Fruit fly (Drosophila melanogaster) whole organism, embryonic: Measurements from ENCODE around the gene CG42656.

ENCODE experiments used
- Adf1 ChIP-seq: fragments of 200-800 bp; sonication (Bioruptor generic); IDR thresholded peaks from 2 replicates; pipeline ENCODE4 v1.3.6; 2022; ENCODE audit warnings: missing biosample characterization, missing genetic modification characterization
- Atf6 ChIP-seq: fragments of 200-800 bp; sonication (Bioruptor generic); IDR thresholded peaks from 2 replicates; pipeline ENCODE4 v1.3.6; 2022; ENCODE audit warnings: missing biosample characterization, missing genetic modification characterization
- BEAF-32 ChIP-seq: fragments of 200-800 bp; sonication (Bioruptor generic); optimal IDR thresholded peaks from 3 replicates; lab custom pipeline; 2017; ENCODE audit warnings: missing biosample characterization, missing genetic modification characterization, mild to moderate bottlenecking, moderate library complexity, missing genetic modification reagents
- CG10147 ChIP-seq: fragments of 200-800 bp; sonication (Bioruptor generic); optimal IDR thresholded peaks from 2 replicates; lab custom pipeline; 2019; ENCODE audit warnings: missing biosample characterization, mild to moderate bottlenecking, missing genetic modification characterization, moderate library complexity
- CG10979 ChIP-seq: fragments of 200-800 bp; sonication (Bioruptor generic); optimal IDR thresholded peaks from 2 replicates; lab custom pipeline; 2018; ENCODE audit warnings: missing biosample characterization, mild to moderate bottlenecking, missing genetic modification characterization, moderate library complexity
- CG12299 ChIP-seq: fragments of 200-800 bp; sonication (Bioruptor generic); optimal IDR thresholded peaks from 2 replicates; lab custom pipeline; 2018; ENCODE audit warnings: missing biosample characterization, mild to moderate bottlenecking, missing genetic modification characterization
- CG12744 ChIP-seq: fragments of 200-800 bp; sonication (Bioruptor generic); optimal IDR thresholded peaks from 2 replicates; lab custom pipeline; 2016; ENCODE audit warnings: missing biosample characterization, missing genetic modification characterization
- CG15479 ChIP-seq: fragments of 200-800 bp; sonication (Bioruptor generic); optimal IDR thresholded peaks from 3 replicates; lab custom pipeline; 2019; ENCODE audit warnings: missing biosample characterization, mild to moderate bottlenecking, missing genetic modification characterization, moderate library complexity
- CG1602 ChIP-seq: fragments of 200-800 bp; sonication (Bioruptor generic); optimal IDR thresholded peaks from 3 replicates; lab custom pipeline; 2016; ENCODE audit warnings: missing biosample characterization, missing genetic modification characterization
- CG17328 ChIP-seq: fragments of 200-800 bp; sonication (Bioruptor generic); IDR thresholded peaks from 2 replicates; pipeline ENCODE4 v1.3.6; 2022; ENCODE audit warnings: missing biosample characterization, missing genetic modification characterization
- CG18599 ChIP-seq: fragments of 200-800 bp; sonication (Bioruptor generic); optimal IDR thresholded peaks from 3 replicates; lab custom pipeline; 2017; ENCODE audit warnings: missing biosample characterization, missing genetic modification characterization, mild to moderate bottlenecking, moderate library complexity, missing genetic modification reagents
- CG31365 ChIP-seq: fragments of 200-800 bp; sonication (Bioruptor generic); optimal IDR thresholded peaks from 2 replicates; lab custom pipeline; 2018; ENCODE audit warnings: missing biosample characterization, mild to moderate bottlenecking, missing genetic modification characterization
- CG3838 ChIP-seq: fragments of 200-800 bp; sonication (Bioruptor generic); optimal IDR thresholded peaks from 3 replicates; lab custom pipeline; 2016; ENCODE audit warnings: missing biosample characterization, missing genetic modification characterization
- CG4404 ChIP-seq: fragments of 200-800 bp; sonication (Bioruptor generic); IDR thresholded peaks from 2 replicates; pipeline ENCODE4 v1.3.6; 2022; ENCODE audit warnings: missing biosample characterization, missing genetic modification characterization
- CG6765 ChIP-seq: fragments of 200-800 bp; sonication (Bioruptor generic); optimal IDR thresholded peaks from 3 replicates; lab custom pipeline; 2017; ENCODE audit warnings: missing biosample characterization, mild to moderate bottlenecking, missing genetic modification characterization
- CG6813 ChIP-seq: fragments of 200-800 bp; sonication (Bioruptor generic); optimal IDR thresholded peaks from 2 replicates; lab custom pipeline; 2017; ENCODE audit warnings: missing biosample characterization, missing genetic modification characterization, mild to moderate bottlenecking, moderate library complexity, missing genetic modification reagents
- CG8290 ChIP-seq, 3 experiments: fragments of 200-800 bp; sonication (Bioruptor generic); optimal IDR thresholded peaks; 2 replicates each; lab custom pipeline; 2016 to 2019; ENCODE audit warnings: missing biosample characterization in 3 of 3, missing genetic modification characterization in 3 of 3, mild to moderate bottlenecking in 2 of 3, moderate library complexity in 1 of 3
- CG8478 ChIP-seq: fragments of >200 bp; optimal IDR thresholded peaks from 2 replicates; lab custom pipeline; 2018
- CG8765 ChIP-seq: fragments of 200-800 bp; sonication (Bioruptor generic); IDR thresholded peaks from 2 replicates; pipeline ENCODE4 v1.3.6; 2022; ENCODE audit warnings: missing biosample characterization, missing genetic modification characterization
- Chrac-16 ChIP-seq: fragments of 200-800 bp; sonication (Bioruptor generic); optimal IDR thresholded peaks from 3 replicates; lab custom pipeline; 2016; ENCODE audit warnings: missing biosample characterization, missing genetic modification characterization
- D19B ChIP-seq: fragments of 200-800 bp; sonication (Bioruptor generic); optimal IDR thresholded peaks from 2 replicates; lab custom pipeline; 2017; ENCODE audit warnings: missing biosample characterization, mild to moderate bottlenecking, missing genetic modification characterization
- Dbx ChIP-seq: fragments of 200-800 bp; sonication (Bioruptor generic); IDR thresholded peaks from 3 replicates; pipeline ENCODE4 v1.3.6; 2022; ENCODE audit warnings: missing biosample characterization, missing genetic modification characterization
- Dfd ChIP-seq, 2 experiments: fragments of >200 bp; optimal IDR thresholded peaks; 2 replicates each; lab custom pipeline; 2017; ENCODE audit warnings: missing biosample characterization in 2 of 2, missing genetic modification characterization in 2 of 2
- E2f2 ChIP-seq: fragments of 200-800 bp; sonication (Bioruptor generic); IDR thresholded peaks from 2 replicates; pipeline ENCODE4 v1.3.6; 2022; ENCODE audit warnings: missing biosample characterization, missing genetic modification characterization
- Ets65A ChIP-seq: fragments of 200-800 bp; sonication (Bioruptor generic); peaks from one replicate; lab custom pipeline; 2016; ENCODE audit warnings: missing biosample characterization, missing genetic modification characterization
- HHEX ChIP-seq: fragments of 200-800 bp; sonication (Bioruptor generic); optimal IDR thresholded peaks from 3 replicates; lab custom pipeline; 2017; ENCODE audit warnings: missing biosample characterization, mild to moderate bottlenecking, missing genetic modification characterization, missing genetic modification reagents
- HLH54F ChIP-seq: fragments of 200-800 bp; sonication (Bioruptor generic); optimal IDR thresholded peaks from 3 replicates; lab custom pipeline; 2016; ENCODE audit warnings: missing biosample characterization, missing genetic modification characterization
- MESR4 ChIP-seq: fragments of 200-800 bp; sonication (Bioruptor generic); optimal IDR thresholded peaks from 2 replicates; lab custom pipeline; 2018; ENCODE audit warnings: missing biosample characterization, mild to moderate bottlenecking, missing genetic modification characterization, moderate library complexity
- Mrtf ChIP-seq: fragments of 200-800 bp; sonication (Bioruptor generic); IDR thresholded peaks from 3 replicates; pipeline ENCODE4 v1.3.6; 2022; ENCODE audit warnings: missing biosample characterization, missing genetic modification characterization
- Sry-β ChIP-seq: fragments of 200-800 bp; sonication (Bioruptor generic); optimal IDR thresholded peaks from 2 replicates; lab custom pipeline; 2018; ENCODE audit warnings: missing biosample characterization, mild to moderate bottlenecking, missing genetic modification characterization, moderate library complexity
- Ssrp ChIP-seq: fragments of 200-800 bp; sonication (Bioruptor generic); optimal IDR thresholded peaks from 2 replicates; lab custom pipeline; 2018; ENCODE audit warnings: missing biosample characterization, mild to moderate bottlenecking, missing genetic modification characterization, moderate library complexity
- YL-1 ChIP-seq: fragments of 200-800 bp; sonication (Bioruptor generic); optimal IDR thresholded peaks from 3 replicates; lab custom pipeline; 2017; ENCODE audit warnings: missing biosample characterization, mild to moderate bottlenecking, missing genetic modification characterization
- ara ChIP-seq: fragments of 200-800 bp; sonication (Bioruptor generic); IDR thresholded peaks from 2 replicates; pipeline ENCODE4 v1.3.6; 2022; ENCODE audit warnings: missing biosample characterization, missing genetic modification characterization
- bigmax ChIP-seq: fragments of 200-800 bp; sonication (Bioruptor generic); optimal IDR thresholded peaks from 2 replicates; lab custom pipeline; 2018; ENCODE audit warnings: missing biosample characterization, mild to moderate bottlenecking, missing genetic modification characterization
- cg ChIP-seq: fragments of 200-800 bp; sonication (Bioruptor generic); optimal IDR thresholded peaks from 3 replicates; lab custom pipeline; 2019; ENCODE audit warnings: missing biosample characterization, mild to moderate bottlenecking, missing genetic modification characterization, moderate library complexity
- dimm ChIP-seq: fragments of 200-800 bp; sonication (Bioruptor generic); IDR thresholded peaks from 2 replicates; pipeline ENCODE4 v1.3.6; 2022; ENCODE audit warnings: missing biosample characterization, missing genetic modification characterization
- fd96Cb ChIP-seq: fragments of 200-800 bp; sonication (Bioruptor generic); optimal IDR thresholded peaks from 2 replicates; lab custom pipeline; 2018; ENCODE audit warnings: missing biosample characterization, mild to moderate bottlenecking, missing genetic modification characterization, moderate library complexity
- gsb ChIP-seq: fragments of 200-800 bp; sonication (Bioruptor generic); IDR thresholded peaks from 2 replicates; pipeline ENCODE4 v1.3.6; 2022; ENCODE audit warnings: missing biosample characterization, missing genetic modification characterization
- her ChIP-seq: fragments of 200-800 bp; sonication (Bioruptor generic); optimal IDR thresholded peaks from 2 replicates; lab custom pipeline; 2016; ENCODE audit warnings: missing biosample characterization, missing genetic modification characterization
- lilli ChIP-seq: fragments of 200-800 bp; sonication (Bioruptor generic); optimal IDR thresholded peaks from 3 replicates; lab custom pipeline; 2016; ENCODE audit warnings: missing biosample characterization, missing genetic modification characterization
- mirr ChIP-seq: fragments of 200-800 bp; sonication (Bioruptor generic); optimal IDR thresholded peaks from 3 replicates; lab custom pipeline; 2018; ENCODE audit warnings: missing biosample characterization, mild to moderate bottlenecking, missing genetic modification characterization
- scrt ChIP-seq: fragments of 200-800 bp; sonication (Bioruptor generic); optimal IDR thresholded peaks from 2 replicates; lab custom pipeline; 2018; ENCODE audit warnings: missing biosample characterization, mild to moderate bottlenecking, missing genetic modification characterization, moderate library complexity
- sens-2 ChIP-seq: fragments of 200-800 bp; sonication (Bioruptor generic); IDR thresholded peaks from 2 replicates; pipeline ENCODE4 v1.3.6; 2022; ENCODE audit warnings: missing biosample characterization, missing genetic modification characterization
- shn ChIP-seq: fragments of 200-800 bp; sonication (Bioruptor generic); optimal IDR thresholded peaks from 3 replicates; lab custom pipeline; 2016; ENCODE audit warnings: missing biosample characterization, missing genetic modification characterization
- sna ChIP-seq: fragments of 200-800 bp; sonication (Bioruptor generic); IDR thresholded peaks from 2 replicates; pipeline ENCODE4 v1.3.6; 2022; ENCODE audit warnings: missing biosample characterization, missing genetic modification characterization; ENCODE audit not compliant: partially characterized antibody
- tap ChIP-seq: fragments of 200-800 bp; optimal IDR thresholded peaks from 3 replicates; lab custom pipeline; 2019; ENCODE audit warnings: missing biosample characterization, mild to moderate bottlenecking, missing genetic modification characterization, moderate library complexity
- tna ChIP-seq: fragments of 200-800 bp; sonication (Bioruptor generic); IDR thresholded peaks from 2 replicates; pipeline ENCODE4 v1.3.6; 2022; ENCODE audit warnings: missing biosample characterization, missing genetic modification characterization; ENCODE audit not compliant: partially characterized antibody
- vvl ChIP-seq: fragments of 200-800 bp; sonication (Bioruptor generic); IDR thresholded peaks from 2 replicates; pipeline ENCODE4 v1.3.6; 2022; ENCODE audit warnings: missing biosample characterization, missing genetic modification characterization
- wek ChIP-seq: fragments of 200-800 bp; sonication (Bioruptor generic); optimal IDR thresholded peaks from 3 replicates; lab custom pipeline; 2018; ENCODE audit warnings: missing biosample characterization, mild to moderate bottlenecking, missing genetic modification characterization, moderate library complexity
- zfh1 ChIP-seq: fragments of 200-800 bp; sonication (Bioruptor generic); IDR thresholded peaks from 3 replicates; pipeline ENCODE4 v1.3.6; 2022; ENCODE audit warnings: missing biosample characterization, missing genetic modification characterization

Gene CG42656

dm6 chr3R:7474616-7475120, 18.4 kb downstream of the CG42656 start (continued):
- TF ChIP-seq ara (GFP tag; lab: Robert Waterston, UW) (peak; percentile 63), CG6765 (GFP tag; lab: Kevin White, UChicago) (peak; percentile 49), D19B (GFP tag; lab: Kevin White, UChicago) (peak; percentile 4), HLH54F (GFP tag; lab: Kevin White, UChicago) (peak; percentile 41), wek (GFP tag; lab: Kevin White, UChicago) (peak; percentile 86), zfh1 (GFP tag; lab: Robert Waterston, UW) (peak; percentile 68; the same call in 1 of the 3 replicates), CG8290 (GFP tag; optimal IDR thresholded peaks at IDR 0.05; lab: Kevin White, UChicago) (peak; percentile 62), CG8290 (tag; optimal IDR thresholded peaks at IDR 0.05; lab: Kevin White, UChicago) (peak; percentile 31 to 94), CG4404 (GFP tag; lab: Robert Waterston, UW) (0 out of 2 replicates have a peak, but pooled peaks have one; percentile 16), bigmax (GFP tag; lab: Kevin White, UChicago) (peak; percentile 85), scrt (GFP tag; lab: Kevin White, UChicago) (peak; percentile 14), mirr (peak; percentile 99), E2f2 (GFP tag; lab: Robert Waterston, UW) (peak; percentile 43), sna (peak; percentile 86), vvl (peak; percentile 81), CG18599 (peak; percentile 70), MESR4 (GFP tag; lab: Kevin White, UChicago) (peak; percentile 43), dimm (GFP tag; lab: Robert Waterston, UW) (0 out of 2 replicates have a peak, but pooled peaks have one; percentile 27), tna (GFP tag; lab: Robert Waterston, UW) (peak; percentile 97), fd96Cb (tag; lab: Kevin White, UChicago) (no peak), lilli (GFP tag; lab: Kevin White, UChicago) (peak; percentile 51), CG15479 (GFP tag; lab: Kevin White, UChicago) (peak; percentile 12), Adf1 (GFP tag; lab: Robert Waterston, UW) (peak; percentile 80), CG12299 (tag; lab: Kevin White, UChicago) (peak; percentile 68), Mrtf (GFP tag; lab: Robert Waterston, UW) (peak; percentile 61; the same call in 2 of the 3 replicates), gsb (GFP tag; lab: Robert Waterston, UW) (peak; percentile 38), CG31365 (tag; lab: Kevin White, UChicago) (peak; percentile 63), Ets65A (GFP tag; lab: Kevin White, UChicago) (peak; percentile 22), Chrac-16 (GFP tag; lab: Kevin White, UChicago) (peak; percentile 54), CG10147 (GFP tag; lab: Kevin White, UChicago) (peak; percentile 25), CG8478 (no peak), tap (peak; percentile 65), Ssrp (tag; lab: Kevin White, UChicago) (no peak), CG8765 (peak; percentile 50), YL-1 (GFP tag; lab: Kevin White, UChicago) (peak; percentile 32), CG12744 (GFP tag; lab: Kevin White, UChicago) (peak; percentile 11), CG10979 (tag; lab: Kevin White, UChicago) (peak; percentile 34), shn (GFP tag; lab: Kevin White, UChicago) (peak; percentile 44), CG17328 (GFP tag; lab: Robert Waterston, UW) (peak; percentile 67), sens-2 (GFP tag; lab: Robert Waterston, UW) (peak; percentile 47; the same call in 1 of the 2 replicates), Atf6 (GFP tag; lab: Robert Waterston, UW) (peak; percentile 83), Dfd (GFP tag; optimal IDR thresholded peaks at IDR 0.05; lab: Kevin White, UChicago) (no peak), CG1602 (GFP tag; lab: Kevin White, UChicago) (no peak), CG3838 (peak; percentile 2), BEAF-32 (no peak), CG6813 (peak; percentile 81), cg (GFP tag; lab: Kevin White, UChicago) (no peak), her (GFP tag; lab: Kevin White, UChicago) (peak; percentile 59), HHEX (GFP tag; lab: Kevin White, UChicago) (peak; percentile 78), Dbx (GFP tag; lab: Robert Waterston, UW) (peak; percentile 67; the same call in 2 of the 3 replicates), Sry-β (GFP tag; lab: Kevin White, UChicago) (no peak)
